Worm (Caenorhabditis elegans): ENCODE results near the gene nhr-105.

DNA sequence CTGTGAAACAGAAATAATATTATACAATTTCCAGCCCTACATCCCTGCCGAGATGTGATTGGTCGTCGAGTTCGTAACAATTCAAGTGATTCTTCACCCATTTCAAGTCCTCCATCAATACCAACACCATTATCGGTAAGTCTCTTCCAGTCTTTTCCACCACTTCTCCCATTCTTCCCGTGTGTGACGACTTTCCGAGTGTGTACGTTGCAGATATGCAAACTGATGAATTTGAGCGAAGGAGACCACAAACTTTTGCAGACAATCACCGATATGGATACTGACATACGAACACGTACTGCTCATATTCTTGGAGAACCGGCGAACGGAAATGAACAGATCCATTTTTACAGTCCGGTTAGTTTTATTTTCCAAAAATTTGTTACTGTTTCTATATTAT, 1.6 kb downstream of the nhr-105 start:
- TF ChIP-seq ama-1 (optimal IDR thresholded peaks at IDR 0.05) (no peak), tra-4 (tag; optimal IDR thresholded peaks at IDR 0.05) (no peak), B0310.2 (tag; optimal IDR thresholded peaks at IDR 0.05) (no peak), tbx-11 (GFP tag; IDR thresholded peaks at IDR 0.05) (no peak), pes-1 (GFP tag; IDR thresholded peaks at IDR 0.05) (no peak), tbx-37 (GFP tag; conservative IDR thresholded peaks at IDR 0.05) (no peak), ets-7 (tag; optimal IDR thresholded peaks at IDR 0.05) (no peak), sea-1 (GFP tag; conservative IDR thresholded peaks at IDR 0.05) (no peak), aly-1 (tag; optimal IDR thresholded peaks at IDR 0.05) (no peak), F13C5.2 (tag; optimal IDR thresholded peaks at IDR 0.05) (no peak)

All from whole organism, early embryonic.